Worm (Caenorhabditis elegans) whole organism, late embryonic: ENCODE measurements around the gene F42C5.9.

Experiments used
- F13H6.1 ChIP-seq: sonication (generic microtip); optimal IDR thresholded peaks from 2 replicates; lab custom pipeline; 2016; ENCODE audit warnings: missing genetic modification characterization, missing compliant biosample characterization
- ceh-14 ChIP-seq: sonication (generic microtip); optimal IDR thresholded peaks from 2 replicates; lab custom pipeline; 2016; ENCODE audit warnings: missing genotype, missing genetic modification characterization, missing compliant biosample characterization
- ceh-48 ChIP-seq: sonication (generic microtip); optimal IDR thresholded peaks from 2 replicates; lab custom pipeline; 2016; ENCODE audit warnings: missing genetic modification characterization, inconsistent platforms, missing compliant biosample characterization
- fkh-10 ChIP-seq: fragments of 150-350 bp; optimal IDR thresholded peaks from 2 replicates; lab custom pipeline; 2014; ENCODE audit warnings: missing biosample characterization, missing genetic modification reagents, missing genetic modification characterization
- hlh-15 ChIP-seq: sonication (generic microtip); optimal IDR thresholded peaks from 2 replicates; lab custom pipeline; 2016; ENCODE audit warnings: missing genetic modification characterization, missing compliant biosample characterization
- hlh-30 ChIP-seq: sonication (generic microtip); optimal IDR thresholded peaks from 2 replicates; lab custom pipeline; 2017; ENCODE audit warnings: antibody characterized with exemption, missing genetic modification characterization, missing compliant biosample characterization; ENCODE audit not compliant: insufficient read depth
- pha-2 ChIP-seq: sonication (generic microtip); optimal IDR thresholded peaks from 2 replicates; lab custom pipeline; 2017; ENCODE audit warnings: mild to moderate bottlenecking, missing genetic modification characterization, missing compliant biosample characterization
- pqm-1 ChIP-seq: sonication (generic microtip); optimal IDR thresholded peaks from 2 replicates; lab custom pipeline; 2016; ENCODE audit warnings: missing genetic modification characterization, missing compliant biosample characterization
- sox-2 ChIP-seq: fragments of 200-800 bp; sonication (Bioruptor generic); IDR thresholded peaks from 2 replicates; pipeline ENCODE4 v1.3.6; 2022; ENCODE audit warnings: missing genetic modification reagents, missing genetic modification characterization, missing compliant biosample characterization

ce11 chrIV:7285839-7286238, 31.1 kb downstream of the F42C5.9 start, which contains the start of gene C06E4.8:
- TF ChIP-seq ceh-48 (tag; lab: Kevin White, UChicago), result no peak
- no peak for TF ChIP-seq hlh-15
- TF ChIP-seq pqm-1, result no peak
- TF ChIP-seq F13H6.1 (tag; lab: Kevin White, UChicago), result no peak
- no peak for TF ChIP-seq fkh-10 (GFP tag; lab: Kevin White, UChicago)
- TF ChIP-seq ceh-14 (tag; lab: Kevin White, UChicago), result no peak
- no peak for TF ChIP-seq hlh-30 (tag; lab: Kevin White, UChicago)
- no peak for TF ChIP-seq sox-2 (GFP tag; lab: Robert Waterston, UW)
- TF ChIP-seq pha-2 (tag; lab: Kevin White, UChicago), result no peak
